Worm (Caenorhabditis elegans) whole organism, L2 larva: Measurements from ENCODE around the gene srd-21.

Experiments
- blmp-1 ChIP-seq: sonication (generic microtip); optimal IDR thresholded peaks from 2 replicates; lab custom pipeline; 2017; ENCODE audit warnings: missing genetic modification characterization, mild to moderate bottlenecking, missing compliant biosample characterization, antibody characterized with exemption, moderate library complexity; ENCODE audit not compliant: insufficient read depth
- ceh-82 ChIP-seq: fragments of 150-350 bp; optimal IDR thresholded peaks from 2 replicates; lab custom pipeline; 2014; ENCODE audit warnings: missing biosample characterization, missing genetic modification characterization
- mdl-1 ChIP-seq, 2 experiments: fragments of 150-350 bp in 1 of 2; sonication (generic microtip) in 1 of 2; optimal IDR thresholded peaks; 2 replicates each; lab custom pipeline; 2017; ENCODE audit warnings: missing biosample characterization in 2 of 2, missing genetic modification characterization in 2 of 2
- nhr-237 ChIP-seq: fragments of 150-350 bp; optimal IDR thresholded peaks from 2 replicates; lab custom pipeline; 2014; ENCODE audit warnings: missing biosample characterization, missing genetic modification characterization
- peb-1 ChIP-seq: fragments of 150-350 bp; optimal IDR thresholded peaks from 2 replicates; lab custom pipeline; 2014; ENCODE audit warnings: missing biosample characterization, missing genetic modification characterization
- unc-39 ChIP-seq: fragments of 150-350 bp; optimal IDR thresholded peaks from 2 replicates; lab custom pipeline; 2014; ENCODE audit warnings: missing biosample characterization, missing genetic modification characterization

ce11 chrV:16640366-16640765 lies 10.7 kb downstream of the srd-21 start:
- TF ChIP-seq ceh-82 (tag; lab: Kevin White, UChicago) (no peak), mdl-1 (tag; optimal IDR thresholded peaks at IDR 0.05; lab: Kevin White, UChicago) (no peak), peb-1 (no peak), blmp-1 (tag; lab: Kevin White, UChicago) (no peak), unc-39 (no peak), nhr-237 (tag; lab: Kevin White, UChicago) (no peak)
